Fruit fly (Drosophila melanogaster): ENCODE results near the gene CG18666.

CG18666 gene

DNA sequence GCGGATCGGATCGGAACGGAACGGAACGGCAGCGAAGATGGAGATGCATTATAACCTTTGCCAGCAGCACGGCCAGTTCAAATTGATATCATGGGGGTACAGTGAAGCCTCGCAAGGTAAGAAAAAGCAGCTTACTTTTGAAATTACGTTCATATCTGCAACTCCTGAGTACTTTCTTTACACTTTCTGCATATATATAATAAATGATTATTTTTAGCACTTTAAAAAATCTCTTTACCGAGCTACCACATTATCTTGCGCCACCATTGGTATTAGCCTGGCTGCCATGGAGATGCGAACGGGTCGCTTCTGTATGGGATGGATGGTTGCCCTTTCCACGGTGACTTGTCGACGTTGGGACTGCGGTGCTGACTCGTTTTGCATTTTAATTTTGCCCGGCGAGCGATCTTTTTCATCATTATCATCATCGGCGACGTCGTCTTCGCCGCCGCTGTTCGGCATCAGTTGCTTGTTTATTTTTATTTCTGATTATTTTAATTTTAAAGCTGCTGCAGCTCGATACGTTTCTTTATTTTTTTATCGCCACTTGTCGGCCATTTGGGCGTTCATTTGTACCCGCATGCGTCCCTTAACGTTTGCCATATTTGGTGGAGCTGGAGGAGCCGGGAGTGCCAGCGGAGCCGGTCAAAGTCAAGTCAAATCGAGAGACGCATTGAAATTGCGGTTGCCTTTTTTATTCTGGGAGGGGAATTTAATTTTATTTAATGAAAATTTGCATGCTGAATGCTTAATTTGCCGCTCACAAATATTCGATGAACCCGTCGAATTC is 18.6 kb downstream of the CG18666 start (continued):
- no peak for TF ChIP-seq Blimp-1 (GFP tag; optimal IDR thresholded peaks at IDR 0.05)
- TF ChIP-seq fd96Cb (tag; optimal IDR thresholded peaks at IDR 0.05): peak; percentile 6
- TF ChIP-seq CG12236 (GFP tag; optimal IDR thresholded peaks at IDR 0.05): no peak
- TF ChIP-seq rib (GFP tag; IDR thresholded peaks at IDR 0.05): no peak
- TF ChIP-seq CG1832 (GFP tag; optimal IDR thresholded peaks at IDR 0.05): no peak
- TF ChIP-seq CTCF (GFP tag; optimal IDR thresholded peaks at IDR 0.05): no peak
- no peak for TF ChIP-seq CG2116 (GFP tag; optimal IDR thresholded peaks at IDR 0.05)
- no peak for TF ChIP-seq z (GFP tag; IDR thresholded peaks at IDR 0.05)
- TF ChIP-seq CG6791 (GFP tag; IDR thresholded peaks at IDR 0.05; ENCODE audit: partially characterized antibody): no peak
- no peak for TF ChIP-seq TFAM (GFP tag; optimal IDR thresholded peaks at IDR 0.05)
- no peak for TF ChIP-seq ash1 (GFP tag; optimal IDR thresholded peaks at IDR 0.05)
- peak; percentile 91 for TF ChIP-seq lbe (GFP tag; optimal IDR thresholded peaks at IDR 0.05)
- no peak for TF ChIP-seq Taf1 (GFP tag; IDR thresholded peaks at IDR 0.05)
- TF ChIP-seq ranshi (GFP tag; IDR thresholded peaks at IDR 0.05): 0 out of 2 replicates have a peak, but pooled peaks have one; percentile 34
- no peak for TF ChIP-seq kah (GFP tag; optimal IDR thresholded peaks at IDR 0.05)
- no peak for TF ChIP-seq YL-1 (GFP tag; optimal IDR thresholded peaks at IDR 0.05)
- TF ChIP-seq CG11695 (GFP tag; IDR thresholded peaks at IDR 0.05): peak; percentile 57; the same call in 1 of the 3 replicates
- TF ChIP-seq onecut (GFP tag; IDR thresholded peaks at IDR 0.05): peak; percentile 10; the same call in 1 of the 2 replicates
- no peak for TF ChIP-seq toy (GFP tag; IDR thresholded peaks at IDR 0.05)
- no peak for TF ChIP-seq CG34422 (GFP tag; IDR thresholded peaks at IDR 0.05)
- 0 out of 3 replicates have a peak, but pooled peaks have one; percentile 36 for TF ChIP-seq ase (GFP tag; IDR thresholded peaks at IDR 0.05)
- no peak for TF ChIP-seq sna (GFP tag; IDR thresholded peaks at IDR 0.05; ENCODE audit: partially characterized antibody)
- TF ChIP-seq Neu2 (GFP tag; optimal IDR thresholded peaks at IDR 0.05; ENCODE audit: borderline replicate concordance): no peak
- no peak for TF ChIP-seq CG11560 (tag; IDR thresholded peaks at IDR 0.05)
- peak; percentile 13 for TF ChIP-seq sens (GFP tag)
- TF ChIP-seq CG8924 (tag; optimal IDR thresholded peaks at IDR 0.05): no peak
- TF ChIP-seq Gug (GFP tag; IDR thresholded peaks at IDR 0.05): peak; percentile 14; the same call in 1 of the 4 replicates
- TF ChIP-seq Bteb2 (GFP tag; optimal IDR thresholded peaks at IDR 0.05): no peak
- no peak for TF ChIP-seq ems (GFP tag; optimal IDR thresholded peaks at IDR 0.05)
- no peak for TF ChIP-seq Myb (GFP tag; optimal IDR thresholded peaks at IDR 0.05)
- peak; percentile 21; the same call in 2 of the 3 replicates for TF ChIP-seq CG14050 (GFP tag; IDR thresholded peaks at IDR 0.05)
- peak in 1 of 2 experiments; percentile 50 for TF ChIP-seq Hr51 (GFP tag; optimal IDR thresholded peaks at IDR 0.05)
- no peak for TF ChIP-seq sim (GFP tag; IDR thresholded peaks at IDR 0.05)
- TF ChIP-seq CG2120 (GFP tag; optimal IDR thresholded peaks at IDR 0.05): no peak
- TF ChIP-seq CG13296 (GFP tag; optimal IDR thresholded peaks at IDR 0.05): no peak
- peak; percentile 38 for TF ChIP-seq lab (GFP tag; optimal IDR thresholded peaks at IDR 0.05)
- no peak for TF ChIP-seq Hr39 (optimal IDR thresholded peaks at IDR 0.05)
- no peak for TF ChIP-seq CG12155 (GFP tag; optimal IDR thresholded peaks at IDR 0.05)
- 0 out of 3 replicates have a peak, but pooled peaks have one; percentile 22 for TF ChIP-seq zfh1 (GFP tag; IDR thresholded peaks at IDR 0.05)
- TF ChIP-seq Oaz (GFP tag; IDR thresholded peaks at IDR 0.05): peak; percentile 48; the same call in 1 of the 2 replicates
- no peak for TF ChIP-seq CG7963 (GFP tag; IDR thresholded peaks at IDR 0.05; ENCODE audit: partially characterized antibody)
- TF ChIP-seq danr (GFP tag; IDR thresholded peaks at IDR 0.05): no peak
- TF ChIP-seq slbo (GFP tag; IDR thresholded peaks at IDR 0.05): peak; percentile 29; the same call in 1 of the 2 replicates
- no peak for TF ChIP-seq CG4820 (GFP tag; optimal IDR thresholded peaks at IDR 0.05)
- no peak for TF ChIP-seq CG34224 (GFP tag; IDR thresholded peaks at IDR 0.05; ENCODE audit: partially characterized antibody)

Data from whole organism, embryonic.